Fruit fly (Drosophila melanogaster): ENCODE data around the gene Kcmf1.

The Kcmf1 gene

dm6 chr3R:8960329-8960728 lies 54.4 kb downstream of the Kcmf1 start (continued):
- no peak for TF ChIP-seq CG16779 (GFP tag; IDR thresholded peaks at IDR 0.05)
- peak; percentile 44 for TF ChIP-seq sens (GFP tag)
- peak; percentile 51 for TF ChIP-seq bcd (GFP tag; optimal IDR thresholded peaks at IDR 0.05)
- TF ChIP-seq CG12744 (GFP tag; optimal IDR thresholded peaks at IDR 0.05): no peak
- no peak for TF ChIP-seq CG31388 (GFP tag; optimal IDR thresholded peaks at IDR 0.05)
- TF ChIP-seq Hr51 (GFP tag; optimal IDR thresholded peaks at IDR 0.05): peak in 1 of 2 experiments; percentile 86
- peak; percentile 31; the same call in 1 of the 3 replicates for TF ChIP-seq Aef1 (GFP tag; IDR thresholded peaks at IDR 0.05)
- TF ChIP-seq CG16813 (GFP tag; IDR thresholded peaks at IDR 0.05; ENCODE audit: partially characterized antibody): no peak
- no peak for TF ChIP-seq Atf-2 (GFP tag; optimal IDR thresholded peaks at IDR 0.05)
- TF ChIP-seq gcm (GFP tag; optimal IDR thresholded peaks at IDR 0.05): peak; percentile 35
- no peak for TF ChIP-seq CG18476 (GFP tag; optimal IDR thresholded peaks at IDR 0.05)
- no peak for TF ChIP-seq Max (GFP tag; optimal IDR thresholded peaks at IDR 0.05)
- TF ChIP-seq nom (GFP tag; optimal IDR thresholded peaks at IDR 0.05): no peak
- no peak for TF ChIP-seq h (optimal IDR thresholded peaks at IDR 0.05)
- 0 out of 3 replicates have a peak, but pooled peaks have one; percentile 21 for TF ChIP-seq CG2889 (GFP tag; IDR thresholded peaks at IDR 0.05)
- no peak for TF ChIP-seq CG1792 (GFP tag; optimal IDR thresholded peaks at IDR 0.05)
- TF ChIP-seq Hmx (GFP tag; optimal IDR thresholded peaks at IDR 0.05): no peak
- TF ChIP-seq Awh (GFP tag; IDR thresholded peaks at IDR 0.05): no peak
- TF ChIP-seq tio (GFP tag; optimal IDR thresholded peaks at IDR 0.05): peak; percentile 28
- peak; percentile 57 for TF ChIP-seq dmrt11E (tag; optimal IDR thresholded peaks at IDR 0.05)
- TF ChIP-seq Fer3 (tag; optimal IDR thresholded peaks at IDR 0.05): peak; percentile 24
- peak; percentile 71 for TF ChIP-seq CG8924 (tag; optimal IDR thresholded peaks at IDR 0.05)
- peak; percentile 30 for TF ChIP-seq CG12942 (GFP tag; optimal IDR thresholded peaks at IDR 0.05)
- peak; percentile 67 for TF ChIP-seq HLH3B (GFP tag; IDR thresholded peaks at IDR 0.05)
- peak; percentile 0 for TF ChIP-seq CG15514 (GFP tag; optimal IDR thresholded peaks at IDR 0.05)
- no peak for TF ChIP-seq E2f1 (GFP tag; IDR thresholded peaks at IDR 0.05)
- TF ChIP-seq CG7372 (GFP tag; IDR thresholded peaks at IDR 0.05): no peak
- TF ChIP-seq HLH4C (GFP tag; IDR thresholded peaks at IDR 0.05; ENCODE audit: partially characterized antibody): no peak
- no peak for TF ChIP-seq ash1 (GFP tag; optimal IDR thresholded peaks at IDR 0.05)
- TF ChIP-seq Dll (GFP tag; IDR thresholded peaks at IDR 0.05; ENCODE audit: partially characterized antibody): no peak
- no peak for TF ChIP-seq Myb (GFP tag; optimal IDR thresholded peaks at IDR 0.05)
- TF ChIP-seq lab (GFP tag; optimal IDR thresholded peaks at IDR 0.05): peak; percentile 38
- no peak for TF ChIP-seq hb (GFP tag; IDR thresholded peaks at IDR 0.05; ENCODE audit: partially characterized antibody)
- no peak for TF ChIP-seq CG3065 (GFP tag; optimal IDR thresholded peaks at IDR 0.05)
- TF ChIP-seq dysf (GFP tag; IDR thresholded peaks at IDR 0.05): peak; percentile 72
- TF ChIP-seq lov (optimal IDR thresholded peaks at IDR 0.05): no peak
- no peak for TF ChIP-seq lov (GFP tag; IDR thresholded peaks at IDR 0.05)
- no peak for TF ChIP-seq Ravus (GFP tag; IDR thresholded peaks at IDR 0.05)
- no peak for TF ChIP-seq CG15479 (GFP tag; optimal IDR thresholded peaks at IDR 0.05)
- no peak for TF ChIP-seq CG17612 (GFP tag; IDR thresholded peaks at IDR 0.05)
- TF ChIP-seq Ssrp (tag; optimal IDR thresholded peaks at IDR 0.05): peak; percentile 77
- peak; percentile 77 for TF ChIP-seq CG2712 (tag; optimal IDR thresholded peaks at IDR 0.05)
- peak; percentile 67 for TF ChIP-seq CG4424 (GFP tag; optimal IDR thresholded peaks at IDR 0.05)
- no peak for TF ChIP-seq CG1024 (GFP tag; IDR thresholded peaks at IDR 0.05)
- no peak; the same call in 1 of the 2 replicates for TF ChIP-seq CG3847 (GFP tag; IDR thresholded peaks at IDR 0.05)
- 0 out of 3 replicates have a peak, but pooled peaks have one; percentile 28 for TF ChIP-seq zfh1 (GFP tag; IDR thresholded peaks at IDR 0.05)
- no peak for TF ChIP-seq pzg (GFP tag; optimal IDR thresholded peaks at IDR 0.05)
- no peak for TF ChIP-seq z (GFP tag; IDR thresholded peaks at IDR 0.05)
- TF ChIP-seq CG10321 (GFP tag; IDR thresholded peaks at IDR 0.05): no peak
- no peak for TF ChIP-seq Dfd (GFP tag; optimal IDR thresholded peaks at IDR 0.05)
- no peak for TF ChIP-seq Hr39 (optimal IDR thresholded peaks at IDR 0.05)
- TF ChIP-seq CG12659 (GFP tag; optimal IDR thresholded peaks at IDR 0.05): peak; percentile 36
